Fruit fly (Drosophila melanogaster): ENCODE results near the gene CG5255.

- TF ChIP-seq Dll (optimal IDR thresholded peaks at IDR 0.05): no peak
- TF ChIP-seq usp (GFP tag; optimal IDR thresholded peaks at IDR 0.05): no peak
- TF ChIP-seq CG8478 (optimal IDR thresholded peaks at IDR 0.05): no peak
These were observed 5.5 kb upstream of the CG5255 start, which contains the start of the genes CG4053 and CG31266 for dm6 chr3R:17132098-17132712.

Data from whole organism.